Worm (Caenorhabditis elegans): ENCODE data around the gene istr-1.

ce11 chrV:12667926-12668325 is 29.7 kb upstream of the istr-1 start, which contains the start of gene W05B10.4:
- TF ChIP-seq nhr-237 (tag; optimal IDR thresholded peaks at IDR 0.05) (no peak), mdl-1 (tag; optimal IDR thresholded peaks at IDR 0.05) (no peak), mef-2 (tag; optimal IDR thresholded peaks at IDR 0.05) (no peak), alr-1 (tag; optimal IDR thresholded peaks at IDR 0.05; ENCODE audit: borderline replicate concordance) (no peak), ztf-4 (tag; optimal IDR thresholded peaks at IDR 0.05) (no peak), lin-15B (tag; optimal IDR thresholded peaks at IDR 0.05) (no peak), tbx-2 (tag; optimal IDR thresholded peaks at IDR 0.05) (no peak), lin-13 (GFP tag; optimal IDR thresholded peaks at IDR 0.05) (no peak), unc-130 (tag; optimal IDR thresholded peaks at IDR 0.05) (no peak), grh-1 (GFP tag; IDR thresholded peaks at IDR 0.05) (no peak)
